Worm (Caenorhabditis elegans): ENCODE data around the gene cyp-25A1.

cyp-25A1 gene

ce11 chrIII:3867937-3868929, 35.8 kb downstream of the cyp-25A1 start (continued):
- peak; percentile 6; the same call in 1 of the 2 replicates for TF ChIP-seq B0336.3 (GFP tag; IDR thresholded peaks at IDR 0.05)
- TF ChIP-seq T07F8.4 (tag; optimal IDR thresholded peaks at IDR 0.05): no peak
- TF ChIP-seq Y56A3A.18 (GFP tag; IDR thresholded peaks at IDR 0.05): no peak
- TF ChIP-seq F57A8.1 (GFP tag; optimal IDR thresholded peaks at IDR 0.05): no peak
- 0 out of 2 replicates have a peak, but pooled peaks have one; percentile 51 for TF ChIP-seq Y79H2A.3 (GFP tag; conservative IDR thresholded peaks at IDR 0.05)
- no peak for TF ChIP-seq B0035.1 (tag; optimal IDR thresholded peaks at IDR 0.05)
- TF ChIP-seq bed-1 (GFP tag; IDR thresholded peaks at IDR 0.05): no peak
- no peak for TF ChIP-seq unc-130 (GFP tag; optimal IDR thresholded peaks at IDR 0.05)
- TF ChIP-seq F22D6.2 (tag; optimal IDR thresholded peaks at IDR 0.05): no peak
- TF ChIP-seq lsy-27 (tag; optimal IDR thresholded peaks at IDR 0.05; ENCODE audit: borderline replicate concordance, insufficient read depth): no peak
- TF ChIP-seq madf-3 (GFP tag; IDR thresholded peaks at IDR 0.05): peak; percentile 43; the same call in 1 of the 2 replicates
- TF ChIP-seq F10E7.11 (tag; optimal IDR thresholded peaks at IDR 0.05): no peak
- TF ChIP-seq madf-8 (GFP tag; conservative IDR thresholded peaks at IDR 0.05): no peak
- 0 out of 2 replicates have a peak, but pooled peaks have one; percentile 50 for TF ChIP-seq nfya-2 (GFP tag; IDR thresholded peaks at IDR 0.05)
- no peak for TF ChIP-seq hrde-1 (tag; optimal IDR thresholded peaks at IDR 0.05; ENCODE audit: borderline replicate concordance)
- no peak for TF ChIP-seq B0261.1 (tag; optimal IDR thresholded peaks at IDR 0.05)
- no peak for TF ChIP-seq ztf-25 (GFP tag; IDR thresholded peaks at IDR 0.05)
- peak; percentile 11 for TF ChIP-seq efl-1 (GFP tag; optimal IDR thresholded peaks at IDR 0.05)
- peak; percentile 37 for TF ChIP-seq ztf-18 (tag; optimal IDR thresholded peaks at IDR 0.05)
- no peak for TF ChIP-seq ztf-26 (tag; optimal IDR thresholded peaks at IDR 0.05)
- TF ChIP-seq atf-7 (tag; optimal IDR thresholded peaks at IDR 0.05): no peak

ce11 chrIII:3869292-3869781, 36.9 kb downstream of the cyp-25A1 start:
- TF ChIP-seq egl-44 (GFP tag; IDR thresholded peaks at IDR 0.05) (peak; percentile 60; the same call in 1 of the 2 replicates), Y95B8A.8 (GFP tag; IDR thresholded peaks at IDR 0.05) (peak; percentile 80), hlh-12 (tag; optimal IDR thresholded peaks at IDR 0.05) (peak; percentile 35), Y53F4B.3 (GFP tag; IDR thresholded peaks at IDR 0.05) (no peak), athp-1 (tag; optimal IDR thresholded peaks at IDR 0.05) (peak; percentile 94), ztf-18 (tag; optimal IDR thresholded peaks at IDR 0.05) (peak; percentile 59), lag-1 (GFP tag; IDR thresholded peaks at IDR 0.05) (no peak), B0035.1 (tag; optimal IDR thresholded peaks at IDR 0.05) (peak; percentile 54), Y67H2A.10 (GFP tag; conservative IDR thresholded peaks at IDR 0.05) (no peak), F57C9.4 (tag; optimal IDR thresholded peaks at IDR 0.05) (peak; percentile 90), hmg-20 (GFP tag; IDR thresholded peaks at IDR 0.05) (peak; percentile 66), ceh-40 (GFP tag; IDR thresholded peaks at IDR 0.05) (peak; percentile 80; the same call in 1 of the 2 replicates), F22D6.2 (tag; optimal IDR thresholded peaks at IDR 0.05) (no peak), ztf-26 (tag; optimal IDR thresholded peaks at IDR 0.05) (peak; percentile 62), atf-7 (tag; optimal IDR thresholded peaks at IDR 0.05) (peak; percentile 82), ztf-28 (GFP tag; IDR thresholded peaks at IDR 0.05) (no peak), him-1 (tag; optimal IDR thresholded peaks at IDR 0.05) (peak; percentile 80), K12H6.12 (tag; optimal IDR thresholded peaks at IDR 0.05) (no peak), tbx-9 (tag; optimal IDR thresholded peaks at IDR 0.05; ENCODE audit: borderline replicate concordance) (no peak), zim-3 (tag; optimal IDR thresholded peaks at IDR 0.05) (peak; percentile 77), snpc-1.1 (tag; optimal IDR thresholded peaks at IDR 0.05; ENCODE audit: insufficient read depth) (peak; percentile 41), snpc-1.3 (tag; optimal IDR thresholded peaks at IDR 0.05; ENCODE audit: insufficient read depth) (peak; percentile 93), nhr-120 (GFP tag; IDR thresholded peaks at IDR 0.05) (no peak), nfyb-1 (GFP tag; IDR thresholded peaks at IDR 0.05) (peak; percentile 78), B0336.3 (GFP tag; IDR thresholded peaks at IDR 0.05) (peak; percentile 94), cebp-1 (GFP tag; IDR thresholded peaks at IDR 0.05) (no peak), cebp-1 (tag; optimal IDR thresholded peaks at IDR 0.05) (peak; percentile 87), hsf-1 (GFP tag; IDR thresholded peaks at IDR 0.05) (peak; percentile 87), madf-8 (GFP tag; conservative IDR thresholded peaks at IDR 0.05) (peak; percentile 21)
